Worm (Caenorhabditis elegans) whole organism, midembryonic: Measurements from ENCODE around the gene T25B9.4.

Source experiments
- T22C8.4 ChIP-seq: fragments of 200-800 bp; sonication (Bioruptor generic); IDR thresholded peaks from 2 replicates; pipeline ENCODE4 v1.3.6; 2022; ENCODE audit warnings: missing genetic modification characterization, missing compliant biosample characterization
- cog-1 ChIP-seq: sonication (generic microtip); optimal IDR thresholded peaks from 2 replicates; lab custom pipeline; 2016; ENCODE audit warnings: missing genetic modification characterization, missing compliant biosample characterization
- flt-1 ChIP-seq: fragments of 200-800 bp; sonication (Bioruptor generic); IDR thresholded peaks from 2 replicates; pipeline ENCODE4 v1.3.6; 2022; ENCODE audit warnings: missing genetic modification characterization, missing compliant biosample characterization
- klf-2 ChIP-seq: fragments of 200-800 bp; sonication (Bioruptor generic); conservative IDR thresholded peaks from 2 replicates; pipeline ENCODE4 v1.3.6; 2022; ENCODE audit warnings: missing genetic modification reagents, missing genetic modification characterization, missing compliant biosample characterization
- med-1 ChIP-seq: sonication (generic microtip); optimal IDR thresholded peaks from 2 replicates; lab custom pipeline; 2017; ENCODE audit warnings: missing genetic modification characterization, mild to moderate bottlenecking, missing compliant biosample characterization, antibody characterized with exemption, missing genetic modification reagents; ENCODE audit not compliant: insufficient read depth
- ref-1 ChIP-seq: fragments of 200-800 bp; sonication (Bioruptor generic); conservative IDR thresholded peaks from 2 replicates; pipeline ENCODE4 v1.3.6; 2022; ENCODE audit warnings: missing genetic modification reagents, missing genetic modification characterization, missing compliant biosample characterization
- tab-1 ChIP-seq: fragments of 200-800 bp; sonication (Bioruptor generic); IDR thresholded peaks from 2 replicates; pipeline ENCODE4 v1.3.6; 2022; ENCODE audit warnings: missing genetic modification characterization, missing compliant biosample characterization
- ztf-23 ChIP-seq: fragments of 200-800 bp; sonication (Bioruptor generic); IDR thresholded peaks from 2 replicates; pipeline ENCODE4 v1.3.6; 2022; ENCODE audit warnings: missing genetic modification reagents, missing genetic modification characterization, missing compliant biosample characterization
- ztf-29 ChIP-seq: fragments of 200-800 bp; sonication (Bioruptor generic); IDR thresholded peaks from 2 replicates; pipeline ENCODE4 v1.3.6; 2022; ENCODE audit warnings: missing genetic modification reagents, missing genetic modification characterization, missing compliant biosample characterization

T25B9.4 gene

ce11 chrIV:10757616-10758193, at the start of gene T25B9.4, which contains the start of gene T25B9.6:
TSS of gene T25B9.4 (minus strand) at chrIV:10757716.
TSS of gene T25B9.6 (plus strand) at chrIV:10758143.
- TF ChIP-seq med-1 (GFP tag; lab: Kevin White, UChicago), result no peak
- no peak for TF ChIP-seq tab-1 (GFP tag; lab: Robert Waterston, UW)
- TF ChIP-seq ztf-23 (GFP tag; lab: Robert Waterston, UW), result no peak
- TF ChIP-seq ref-1, result no peak
- no peak for TF ChIP-seq klf-2
- no peak for TF ChIP-seq T22C8.4
- TF ChIP-seq flt-1 (GFP tag; lab: Robert Waterston, UW), result no peak
- no peak for TF ChIP-seq ztf-29
- TF ChIP-seq cog-1 (tag; lab: Kevin White, UChicago), result no peak

ce11 chrIV:10803973-10804372, 46.5 kb upstream of the T25B9.4 start:
- no peak for TF ChIP-seq med-1 (GFP tag; lab: Kevin White, UChicago)

- TF ChIP-seq klf-2 (no peak), ref-1 (no peak), tab-1 (GFP tag; lab: Robert Waterston, UW) (no peak), flt-1 (GFP tag; lab: Robert Waterston, UW) (no peak), ztf-29 (no peak), T22C8.4 (no peak), med-1 (GFP tag; lab: Kevin White, UChicago) (no peak), cog-1 (tag; lab: Kevin White, UChicago) (no peak), ztf-23 (GFP tag; lab: Robert Waterston, UW) (no peak)
Observed at ce11 chrIV:10799354-10799753, 41.8 kb upstream of the T25B9.4 start, which contains the start of gene zipt-2.1. TSS of gene zipt-2.1 (plus strand) at chrIV:10799654.

- no peak for TF ChIP-seq ztf-29
- no peak for TF ChIP-seq ztf-23 (GFP tag; lab: Robert Waterston, UW)
- TF ChIP-seq cog-1 (tag; lab: Kevin White, UChicago), result no peak
- no peak for TF ChIP-seq T22C8.4
- TF ChIP-seq klf-2, result no peak
- no peak for TF ChIP-seq med-1 (GFP tag; lab: Kevin White, UChicago)
- TF ChIP-seq ref-1, result no peak
- TF ChIP-seq tab-1 (GFP tag; lab: Robert Waterston, UW), result no peak
- no peak for TF ChIP-seq flt-1 (GFP tag; lab: Robert Waterston, UW)
Observed at ce11 chrIV:10798604-10799003, 41.1 kb upstream of the T25B9.4 start.

- TF ChIP-seq ref-1, result no peak
- no peak for TF ChIP-seq klf-2
- TF ChIP-seq cog-1 (tag; lab: Kevin White, UChicago), result no peak
- TF ChIP-seq med-1 (GFP tag; lab: Kevin White, UChicago), result no peak
- no peak for TF ChIP-seq tab-1 (GFP tag; lab: Robert Waterston, UW)
- TF ChIP-seq ztf-29, result no peak
- no peak for TF ChIP-seq T22C8.4
Observed at ce11 chrIV:10796707-10797106, 39.2 kb upstream of the T25B9.4 start.

- TF ChIP-seq flt-1 (GFP tag; lab: Robert Waterston, UW) (no peak), ref-1 (no peak), cog-1 (tag; lab: Kevin White, UChicago) (no peak), tab-1 (GFP tag; lab: Robert Waterston, UW) (no peak), klf-2 (no peak), ztf-23 (GFP tag; lab: Robert Waterston, UW) (no peak), T22C8.4 (no peak), ztf-29 (no peak), med-1 (GFP tag; lab: Kevin White, UChicago) (no peak)
Observed at ce11 chrIV:10795678-10796077, 38.2 kb upstream of the T25B9.4 start.

- no peak for TF ChIP-seq klf-2
- TF ChIP-seq ztf-29, result no peak
- no peak for TF ChIP-seq ztf-23 (GFP tag; lab: Robert Waterston, UW)
- no peak for TF ChIP-seq flt-1 (GFP tag; lab: Robert Waterston, UW)
- TF ChIP-seq tab-1 (GFP tag; lab: Robert Waterston, UW), result no peak
- TF ChIP-seq cog-1 (tag; lab: Kevin White, UChicago), result no peak
- no peak for TF ChIP-seq ref-1
- TF ChIP-seq T22C8.4, result no peak
- TF ChIP-seq med-1 (GFP tag; lab: Kevin White, UChicago), result no peak
Observed at ce11 chrIV:10790353-10790752, 32.8 kb upstream of the T25B9.4 start, which contains the start of gene pept-2. TSS of gene pept-2 (plus strand) at chrIV:10790653.

- TF ChIP-seq flt-1 (GFP tag; lab: Robert Waterston, UW) (no peak), tab-1 (GFP tag; lab: Robert Waterston, UW) (no peak), med-1 (GFP tag; lab: Kevin White, UChicago) (no peak), ref-1 (no peak), cog-1 (tag; lab: Kevin White, UChicago) (no peak), ztf-29 (no peak), T22C8.4 (no peak), ztf-23 (GFP tag; lab: Robert Waterston, UW) (no peak), klf-2 (no peak)
Observed at ce11 chrIV:10786731-10787130, 29.2 kb upstream of the T25B9.4 start, which contains the start of gene srd-7. TSS of gene srd-7 (minus strand) at chrIV:10786831.

ce11 chrIV:10784085-10784484, 26.6 kb upstream of the T25B9.4 start:
- no peak for TF ChIP-seq klf-2
- TF ChIP-seq ref-1, result no peak
- no peak for TF ChIP-seq med-1 (GFP tag; lab: Kevin White, UChicago)
- no peak for TF ChIP-seq tab-1 (GFP tag; lab: Robert Waterston, UW)
- no peak for TF ChIP-seq ztf-23 (GFP tag; lab: Robert Waterston, UW)
- no peak for TF ChIP-seq flt-1 (GFP tag; lab: Robert Waterston, UW)
- TF ChIP-seq cog-1 (tag; lab: Kevin White, UChicago), result no peak
- TF ChIP-seq T22C8.4, result no peak

- TF ChIP-seq tab-1 (GFP tag; lab: Robert Waterston, UW), result no peak
- TF ChIP-seq flt-1 (GFP tag; lab: Robert Waterston, UW), result no peak
- TF ChIP-seq cog-1 (tag; lab: Kevin White, UChicago), result no peak
- no peak for TF ChIP-seq ztf-29
- no peak for TF ChIP-seq med-1 (GFP tag; lab: Kevin White, UChicago)
- no peak for TF ChIP-seq T22C8.4
- TF ChIP-seq ztf-23 (GFP tag; lab: Robert Waterston, UW), result no peak
- no peak for TF ChIP-seq klf-2
- TF ChIP-seq ref-1, result no peak
Observed at ce11 chrIV:10782014-10782413, 24.5 kb upstream of the T25B9.4 start.
